Fruit fly (Drosophila melanogaster): Measurements from ENCODE around the gene Tasp1.

Tasp1 gene

DNA sequence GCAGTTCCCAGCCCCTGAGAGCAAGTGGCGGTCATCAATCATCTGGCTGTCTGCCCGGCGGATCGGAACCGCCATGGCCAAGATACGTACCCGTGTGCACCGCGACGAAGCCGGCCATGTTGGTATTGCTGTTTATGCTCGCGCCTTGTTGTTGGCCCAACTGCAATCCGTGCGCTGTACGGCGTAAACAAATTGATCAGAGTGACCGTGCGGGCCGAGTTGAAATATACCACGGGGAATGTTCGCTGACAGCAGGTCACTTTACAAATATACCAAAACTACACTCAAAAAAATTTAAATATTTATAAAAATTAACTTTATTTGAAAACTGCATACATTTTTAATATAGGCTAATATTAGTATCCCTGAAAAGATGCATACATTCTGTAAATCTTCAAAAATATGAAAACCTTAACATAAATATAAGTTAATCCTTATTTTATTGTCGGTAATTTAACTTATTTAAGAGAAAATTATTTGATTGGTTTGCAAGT, at the start of gene Tasp1:
Gene Tasp1, minus strand, starts transcription at position 203 of the 494 bp plus-strand sequence.
- peak; percentile 54; the same call in 1 of the 2 replicates for TF ChIP-seq CG32121 (GFP tag; IDR thresholded peaks at IDR 0.05)
- TF ChIP-seq CG9948 (tag; optimal IDR thresholded peaks at IDR 0.05), result peak; percentile 46
- TF ChIP-seq Ets98B (GFP tag; IDR thresholded peaks at IDR 0.05), result no peak; the same call in 1 of the 2 replicates
- TF ChIP-seq CG34367 (tag; optimal IDR thresholded peaks at IDR 0.05), result no peak
- TF ChIP-seq Snoo (tag; optimal IDR thresholded peaks at IDR 0.05), result peak; percentile 47
- no peak for TF ChIP-seq CG13204 (GFP tag; optimal IDR thresholded peaks at IDR 0.05)
- TF ChIP-seq CG8301 (tag; optimal IDR thresholded peaks at IDR 0.05), result no peak
- TF ChIP-seq Pif1A (GFP tag; optimal IDR thresholded peaks at IDR 0.05), result no peak
- no peak for TF ChIP-seq EcR (GFP tag; optimal IDR thresholded peaks at IDR 0.05)
- TF ChIP-seq CG14655 (GFP tag; optimal IDR thresholded peaks at IDR 0.05), result no peak
- TF ChIP-seq CG12605 (GFP tag; IDR thresholded peaks at IDR 0.05), result 0 out of 2 replicates have a peak, but pooled peaks have one; percentile 36

DNA sequence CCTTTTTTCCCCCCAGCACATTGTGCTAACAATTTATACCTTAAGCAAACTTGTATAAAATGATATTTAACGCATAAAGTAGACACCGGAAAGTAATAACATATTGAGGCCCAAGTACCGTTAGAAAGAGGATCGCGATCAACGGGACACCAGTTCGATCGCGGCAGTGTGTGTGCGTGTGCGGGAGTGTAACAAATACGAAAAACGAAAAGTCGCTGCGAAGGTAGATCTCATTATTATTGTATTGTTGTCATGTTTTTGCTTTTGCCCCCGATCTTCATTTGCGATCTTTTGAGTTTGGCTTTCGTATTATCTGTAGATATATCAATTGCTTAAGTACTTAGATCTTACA, 44.7 kb upstream of the Tasp1 start:
- TF ChIP-seq CG14655 (GFP tag; optimal IDR thresholded peaks at IDR 0.05), result no peak
- no peak for TF ChIP-seq CG34367 (tag; optimal IDR thresholded peaks at IDR 0.05)
- no peak for TF ChIP-seq CG4496 (GFP tag; IDR thresholded peaks at IDR 0.05)
- TF ChIP-seq D1 (tag; optimal IDR thresholded peaks at IDR 0.05), result no peak
- no peak for TF ChIP-seq rn (GFP tag; IDR thresholded peaks at IDR 0.05)
- no peak for TF ChIP-seq CG32121 (GFP tag; IDR thresholded peaks at IDR 0.05)
- no peak for TF ChIP-seq CG9948 (tag; optimal IDR thresholded peaks at IDR 0.05)
- TF ChIP-seq fd96Ca (GFP tag; IDR thresholded peaks at IDR 0.05), result no peak
- no peak for TF ChIP-seq CG13204 (GFP tag; optimal IDR thresholded peaks at IDR 0.05)
- TF ChIP-seq CG12605 (GFP tag; IDR thresholded peaks at IDR 0.05), result no peak
- TF ChIP-seq CG8159 (tag; optimal IDR thresholded peaks at IDR 0.05), result no peak
- TF ChIP-seq CG8301 (tag; optimal IDR thresholded peaks at IDR 0.05), result no peak
- no peak for TF ChIP-seq Snoo (tag; optimal IDR thresholded peaks at IDR 0.05)
- no peak for TF ChIP-seq EcR (GFP tag; optimal IDR thresholded peaks at IDR 0.05)
- TF ChIP-seq Pif1B (GFP tag; optimal IDR thresholded peaks at IDR 0.05), result no peak

DNA sequence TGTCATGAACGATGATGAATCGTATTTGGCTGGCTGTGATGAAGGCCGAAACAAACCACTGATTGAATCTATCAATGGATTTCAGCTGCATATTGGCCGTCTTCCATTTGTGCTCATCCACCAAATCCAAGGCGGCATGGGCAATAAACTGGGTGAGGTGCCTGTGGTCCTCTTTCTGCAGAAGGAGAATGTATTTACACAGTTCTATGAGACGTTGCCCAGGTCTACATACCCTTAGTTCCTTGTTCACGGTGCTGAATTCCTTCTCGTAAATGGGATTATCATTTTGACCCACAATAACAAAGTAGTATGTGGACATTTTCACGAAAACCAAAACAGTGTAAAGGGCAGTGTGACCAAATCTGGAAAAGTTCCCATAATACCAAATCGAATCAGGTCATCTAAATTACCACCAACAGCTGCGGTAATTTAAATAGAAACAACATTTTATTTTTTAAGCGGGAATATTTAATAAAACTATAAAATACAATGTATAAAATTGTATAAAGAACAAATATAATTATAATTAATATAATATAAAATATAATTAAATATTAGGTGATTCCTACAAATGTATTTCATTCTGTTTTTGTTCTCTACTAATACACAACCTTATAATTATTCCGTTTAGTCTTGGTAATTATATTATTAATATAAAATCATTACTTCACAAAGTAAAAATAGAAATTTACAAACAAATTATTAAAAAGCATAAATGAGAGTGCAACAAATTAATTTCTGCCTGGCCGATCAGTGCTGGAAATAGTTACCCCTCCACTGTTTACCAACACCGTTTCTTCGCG, 44.1 kb upstream of the Tasp1 start, which contains the start of the genes Trs20 and elg1:
Gene Trs20, minus strand, starts transcription at position 369 of the 803 bp plus-strand sequence.
Gene elg1, plus strand, starts transcription at position 765 of the 803 bp plus-strand sequence.
- no peak for TF ChIP-seq CG8301 (tag; optimal IDR thresholded peaks at IDR 0.05)
- no peak for TF ChIP-seq CG10348 (GFP tag; IDR thresholded peaks at IDR 0.05)
- no peak for TF ChIP-seq Pif1B (GFP tag; optimal IDR thresholded peaks at IDR 0.05)
- no peak for TF ChIP-seq gl (tag; optimal IDR thresholded peaks at IDR 0.05)
- TF ChIP-seq rn (GFP tag; IDR thresholded peaks at IDR 0.05), result no peak
- peak; percentile 40; the same call in 1 of the 2 replicates for TF ChIP-seq CG32121 (GFP tag; IDR thresholded peaks at IDR 0.05)
- peak; percentile 24 for TF ChIP-seq CG9948 (tag; optimal IDR thresholded peaks at IDR 0.05)
- TF ChIP-seq CG12605 (GFP tag; IDR thresholded peaks at IDR 0.05), result no peak; the same call in 1 of the 2 replicates
- peak; percentile 20 for TF ChIP-seq CG17806 (tag; optimal IDR thresholded peaks at IDR 0.05)
- no peak for TF ChIP-seq fd96Ca (GFP tag; IDR thresholded peaks at IDR 0.05)
- TF ChIP-seq CG14655 (GFP tag; optimal IDR thresholded peaks at IDR 0.05), result no peak
- TF ChIP-seq CG13204 (GFP tag; optimal IDR thresholded peaks at IDR 0.05), result no peak
- no peak for TF ChIP-seq Pif1A (GFP tag; optimal IDR thresholded peaks at IDR 0.05)
- peak; percentile 49 for TF ChIP-seq Snoo (tag; optimal IDR thresholded peaks at IDR 0.05)
- no peak for TF ChIP-seq CG4496 (GFP tag; IDR thresholded peaks at IDR 0.05)
- TF ChIP-seq D1 (tag; optimal IDR thresholded peaks at IDR 0.05), result no peak
- peak; percentile 23 for TF ChIP-seq CG34367 (tag; optimal IDR thresholded peaks at IDR 0.05)
- peak; percentile 60 for TF ChIP-seq CG15710 (tag; optimal IDR thresholded peaks at IDR 0.05)
- peak; percentile 10; the same call in 1 of the 2 replicates for TF ChIP-seq Ets98B (GFP tag; IDR thresholded peaks at IDR 0.05)
- no peak for TF ChIP-seq CG8159 (tag; optimal IDR thresholded peaks at IDR 0.05)
- TF ChIP-seq EcR (GFP tag; optimal IDR thresholded peaks at IDR 0.05), result peak; percentile 27

- TF ChIP-seq CG34367 (tag; optimal IDR thresholded peaks at IDR 0.05), result no peak
- no peak for TF ChIP-seq CG15710 (tag; optimal IDR thresholded peaks at IDR 0.05)
- peak; percentile 38 for TF ChIP-seq D1 (tag; optimal IDR thresholded peaks at IDR 0.05)
- TF ChIP-seq fd96Ca (GFP tag; IDR thresholded peaks at IDR 0.05), result no peak; the same call in 2 of the 3 replicates
- no peak for TF ChIP-seq CG9948 (tag; optimal IDR thresholded peaks at IDR 0.05)
- TF ChIP-seq Pif1A (GFP tag; optimal IDR thresholded peaks at IDR 0.05), result no peak
- no peak for TF ChIP-seq CG8301 (tag; optimal IDR thresholded peaks at IDR 0.05)
- peak; percentile 5; the same call in 1 of the 2 replicates for TF ChIP-seq Ets98B (GFP tag; IDR thresholded peaks at IDR 0.05)
- TF ChIP-seq Pif1B (GFP tag; optimal IDR thresholded peaks at IDR 0.05), result no peak
- no peak for TF ChIP-seq CG10348 (GFP tag; IDR thresholded peaks at IDR 0.05)
- no peak for TF ChIP-seq CG13204 (GFP tag; optimal IDR thresholded peaks at IDR 0.05)
- no peak for TF ChIP-seq gl (tag; optimal IDR thresholded peaks at IDR 0.05)
- TF ChIP-seq Snoo (tag; optimal IDR thresholded peaks at IDR 0.05), result peak; percentile 23
- peak; percentile 33; the same call in 2 of the 3 replicates for TF ChIP-seq CG4496 (GFP tag; IDR thresholded peaks at IDR 0.05)
- no peak for TF ChIP-seq CG17806 (tag; optimal IDR thresholded peaks at IDR 0.05)
- TF ChIP-seq rn (GFP tag; IDR thresholded peaks at IDR 0.05), result peak; percentile 28; the same call in 1 of the 2 replicates
- no peak for TF ChIP-seq EcR (GFP tag; optimal IDR thresholded peaks at IDR 0.05)
- peak; percentile 2 for TF ChIP-seq CG8159 (tag; optimal IDR thresholded peaks at IDR 0.05)
- TF ChIP-seq CG12605 (GFP tag; IDR thresholded peaks at IDR 0.05), result peak; percentile 7; the same call in 1 of the 2 replicates
- no peak for TF ChIP-seq CG14655 (GFP tag; optimal IDR thresholded peaks at IDR 0.05)
- TF ChIP-seq CG32121 (GFP tag; IDR thresholded peaks at IDR 0.05), result peak; percentile 21; the same call in 1 of the 2 replicates
These were observed 41.8 kb upstream of the Tasp1 start, which contains the start of gene SsRbeta for dm6 chr3L:16128973-16129745. Gene SsRbeta, plus strand, starts transcription at chr3L:16129617.
